Fruit fly (Drosophila melanogaster): Measurements from ENCODE around the gene Zw10.

dm6 chrX:2593094-2593752, 10.8 kb upstream of the Zw10 start:
- TF ChIP-seq insv (optimal IDR thresholded peaks at IDR 0.05) (no peak), Sin3A (optimal IDR thresholded peaks at IDR 0.05) (no peak)

Data from Kc167 (cell line).